Worm (Caenorhabditis elegans) whole organism, midembryonic: ENCODE data around the gene Y75B8A.19.

Source experiments
- T22C8.4 ChIP-seq: fragments of 200-800 bp; sonication (Bioruptor generic); IDR thresholded peaks from 2 replicates; pipeline ENCODE4 v1.3.6; 2022; ENCODE audit warnings: missing genetic modification characterization, missing compliant biosample characterization
- tab-1 ChIP-seq: fragments of 200-800 bp; sonication (Bioruptor generic); IDR thresholded peaks from 2 replicates; pipeline ENCODE4 v1.3.6; 2022; ENCODE audit warnings: missing genetic modification characterization, missing compliant biosample characterization

ce11 chrIII:12218633-12219097 lies 7.8 kb upstream of the Y75B8A.19 start, which contains the start of the genes gex-4 and gphr-1:
- TF ChIP-seq tab-1 (GFP tag; lab: Robert Waterston, UW) (no peak), T22C8.4 (GFP tag; lab: Robert Waterston, UW) (peak; percentile 67)
